Worm (Caenorhabditis elegans) whole organism, L3 larva: Measurements from ENCODE around the gene clec-193.

Source experiments
- ZK546.5 ChIP-seq: sonication (generic microtip); optimal IDR thresholded peaks from 2 replicates; lab custom pipeline; 2017; ENCODE audit warnings: missing biosample characterization, missing genetic modification characterization
- aly-2 ChIP-seq: fragments of 150-350 bp; optimal IDR thresholded peaks from 2 replicates; lab custom pipeline; 2014; ENCODE audit warnings: missing biosample characterization, missing genetic modification characterization
- ceh-28 ChIP-seq: fragments of 150-350 bp; optimal IDR thresholded peaks from 2 replicates; lab custom pipeline; 2014; ENCODE audit warnings: missing biosample characterization, missing genetic modification reagents, missing genetic modification characterization
- ceh-82 ChIP-seq: fragments of 150-350 bp; optimal IDR thresholded peaks from 2 replicates; lab custom pipeline; 2014; ENCODE audit warnings: missing biosample characterization, missing genetic modification characterization
- daf-12 ChIP-seq: fragments of 150-350 bp; optimal IDR thresholded peaks from 2 replicates; lab custom pipeline; 2014; ENCODE audit warnings: missing biosample characterization, missing genetic modification reagents, missing genetic modification characterization
- egl-27 ChIP-seq: sonication (generic microtip); optimal IDR thresholded peaks from 4 replicates; lab custom pipeline; 2017; ENCODE audit warnings: missing biosample characterization, missing genetic modification reagents, missing genetic modification characterization
- elt-3 ChIP-seq, 3 experiments: fragments of 150-350 bp in 1 of 3; sonication (generic microtip) in 2 of 3; optimal IDR thresholded peaks; 2 replicates in 2 of 3; 4 replicates in 1 of 3; lab custom pipeline; 2014 to 2017; ENCODE audit warnings: missing biosample characterization in 3 of 3, missing genetic modification characterization in 3 of 3
- eor-1 ChIP-seq, 2 experiments: fragments of 150-350 bp; optimal IDR thresholded peaks; 2 replicates each; lab custom pipeline; 2014 to 2018; ENCODE audit warnings: missing biosample characterization in 2 of 2, missing genetic modification characterization in 2 of 2
- fkh-10 ChIP-seq: sonication (generic microtip); optimal IDR thresholded peaks from 2 replicates; lab custom pipeline; 2017; ENCODE audit warnings: missing biosample characterization, missing genetic modification reagents, missing genetic modification characterization
- fos-1 ChIP-seq: fragments of 150-350 bp; optimal IDR thresholded peaks from 2 replicates; lab custom pipeline; 2014; ENCODE audit warnings: missing biosample characterization, missing genetic modification characterization
- hmg-11 ChIP-seq: sonication (generic microtip); optimal IDR thresholded peaks from 2 replicates; lab custom pipeline; 2016; ENCODE audit warnings: missing genetic modification characterization, missing compliant biosample characterization
- jun-1 ChIP-seq: fragments of 150-350 bp; optimal IDR thresholded peaks from 2 replicates; lab custom pipeline; 2014; ENCODE audit warnings: missing biosample characterization, missing genetic modification reagents, missing genetic modification characterization
- lin-15B ChIP-seq: fragments of 150-350 bp; optimal IDR thresholded peaks from 2 replicates; lab custom pipeline; 2014; ENCODE audit warnings: missing biosample characterization, missing genetic modification characterization
- lsy-12 ChIP-seq: sonication (generic microtip); optimal IDR thresholded peaks from 2 replicates; lab custom pipeline; 2016; ENCODE audit warnings: mild to moderate bottlenecking, missing genetic modification characterization, missing compliant biosample characterization
- mdl-1 ChIP-seq: fragments of 150-350 bp; optimal IDR thresholded peaks from 2 replicates; lab custom pipeline; 2014; ENCODE audit warnings: missing biosample characterization, missing genetic modification characterization
- nfya-1 ChIP-seq: sonication (generic microtip); optimal IDR thresholded peaks from 2 replicates; lab custom pipeline; 2017; ENCODE audit warnings: missing genetic modification characterization, mild to moderate bottlenecking, missing compliant biosample characterization, antibody characterized with exemption, moderate library complexity; ENCODE audit not compliant: insufficient read depth
- nhr-11 ChIP-seq: fragments of 150-350 bp; optimal IDR thresholded peaks from 2 replicates; lab custom pipeline; 2014; ENCODE audit warnings: missing biosample characterization, missing genetic modification characterization
- nhr-237 ChIP-seq: fragments of 150-350 bp; optimal IDR thresholded peaks from 2 replicates; lab custom pipeline; 2014; ENCODE audit warnings: missing biosample characterization, missing genetic modification characterization
- nhr-25 ChIP-seq: sonication (generic microtip); optimal IDR thresholded peaks from 2 replicates; lab custom pipeline; 2017; ENCODE audit warnings: missing biosample characterization, missing genetic modification characterization
- nhr-43 ChIP-seq: sonication (generic microtip); optimal IDR thresholded peaks from 2 replicates; lab custom pipeline; 2016; ENCODE audit warnings: mild to moderate bottlenecking, missing genetic modification characterization, missing compliant biosample characterization; ENCODE audit not compliant: poor library complexity, severe bottlenecking
- nhr-67 ChIP-seq: fragments of 150-350 bp; optimal IDR thresholded peaks from 2 replicates; lab custom pipeline; 2014; ENCODE audit warnings: missing biosample characterization, missing genetic modification characterization
- pha-4 ChIP-seq: fragments of 150-350 bp; optimal IDR thresholded peaks from 2 replicates; lab custom pipeline; 2014; ENCODE audit warnings: missing biosample characterization, missing genetic modification reagents, missing genetic modification characterization
- pqm-1 ChIP-seq: fragments of 150-350 bp; optimal IDR thresholded peaks from 2 replicates; lab custom pipeline; 2017; ENCODE audit warnings: missing biosample characterization, missing genetic modification characterization, inconsistent platforms
- snpc-4 ChIP-seq: fragments of 150-350 bp; optimal IDR thresholded peaks from 2 replicates; lab custom pipeline; 2014; ENCODE audit warnings: missing biosample characterization, missing genetic modification characterization
- tbx-2 ChIP-seq: sonication (generic microtip); optimal IDR thresholded peaks from 2 replicates; lab custom pipeline; 2016; ENCODE audit warnings: mild to moderate bottlenecking, missing genetic modification characterization, missing compliant biosample characterization
- unc-39 ChIP-seq: sonication (generic microtip); optimal IDR thresholded peaks from 4 replicates; lab custom pipeline; 2017; ENCODE audit warnings: missing biosample characterization, missing genetic modification characterization
- unc-62 ChIP-seq: fragments of 150-350 bp; sonication (generic microtip); optimal IDR thresholded peaks from 4 replicates; lab custom pipeline; 2014; ENCODE audit warnings: missing biosample characterization, missing genetic modification reagents, missing genetic modification characterization
- zag-1 ChIP-seq: fragments of 150-350 bp; optimal IDR thresholded peaks from 2 replicates; lab custom pipeline; 2014; ENCODE audit warnings: missing biosample characterization, missing genetic modification characterization
- ztf-11 ChIP-seq: fragments of 150-350 bp; optimal IDR thresholded peaks from 2 replicates; lab custom pipeline; 2014; ENCODE audit warnings: missing biosample characterization, missing genetic modification characterization
- ztf-4 ChIP-seq: fragments of 150-350 bp; optimal IDR thresholded peaks from 2 replicates; lab custom pipeline; 2014; ENCODE audit warnings: missing biosample characterization, missing genetic modification characterization

Gene clec-193

DNA sequence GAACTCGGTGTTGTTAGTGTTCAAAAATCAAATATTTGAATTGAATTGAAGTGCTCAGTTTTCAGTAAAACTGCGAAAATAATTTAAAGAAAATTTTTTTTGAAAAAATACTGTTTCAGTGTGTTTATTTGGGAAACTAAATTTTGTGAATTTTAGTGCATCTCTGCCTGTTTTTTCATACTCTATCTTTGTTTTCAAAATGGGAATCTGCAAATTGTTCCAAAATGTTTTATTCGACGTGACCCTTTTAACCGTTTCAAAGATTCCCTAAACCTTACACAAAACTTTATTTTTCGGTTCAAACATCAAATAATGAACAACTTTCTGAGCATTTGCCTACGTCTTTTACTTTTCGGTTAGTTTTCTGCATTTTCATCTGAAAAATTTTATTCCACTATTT lies 23.6 kb upstream of the clec-193 start, which contains the start of gene Y116A8A.7:
Gene Y116A8A.7, plus strand, starts transcription at position 301 of the 400 bp plus-strand sequence.
- no peak for TF ChIP-seq unc-62
- TF ChIP-seq pqm-1 (tag; lab: Kevin White, UChicago): no peak
- no peak for TF ChIP-seq snpc-4
- no peak for TF ChIP-seq ZK546.5 (tag; lab: Kevin White, UChicago)
- TF ChIP-seq eor-1 (tag; optimal IDR thresholded peaks at IDR 0.05; lab: Kevin White, UChicago): no peak

DNA sequence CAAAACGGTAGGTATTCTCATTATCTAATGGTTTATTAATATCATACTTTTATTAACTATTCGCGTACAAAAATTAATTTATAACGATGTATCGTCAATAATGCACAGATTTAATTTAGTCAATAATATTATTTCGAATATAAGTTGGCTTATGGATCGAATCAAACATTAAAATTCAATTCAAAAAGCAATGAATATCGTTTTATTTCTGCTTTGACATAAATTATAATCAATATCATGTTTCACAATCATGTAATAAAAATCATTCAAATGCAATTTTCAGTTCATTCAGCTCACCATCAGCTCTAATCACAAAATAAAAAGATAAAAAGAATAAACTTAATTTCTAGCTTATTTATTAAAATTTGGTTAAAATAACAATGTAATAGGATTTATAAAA lies 22.4 kb upstream of the clec-193 start, which contains the start of gene Y116A8A.6:
Gene Y116A8A.6, minus strand, starts transcription at position 101 of the 400 bp plus-strand sequence.
- TF ChIP-seq egl-27 (tag; lab: Kevin White, UChicago) (no peak), unc-39 (tag; lab: Kevin White, UChicago) (no peak), tbx-2 (tag; lab: Kevin White, UChicago) (no peak), fos-1 (tag; lab: Kevin White, UChicago) (no peak), hmg-11 (tag; lab: Kevin White, UChicago) (no peak)

DNA sequence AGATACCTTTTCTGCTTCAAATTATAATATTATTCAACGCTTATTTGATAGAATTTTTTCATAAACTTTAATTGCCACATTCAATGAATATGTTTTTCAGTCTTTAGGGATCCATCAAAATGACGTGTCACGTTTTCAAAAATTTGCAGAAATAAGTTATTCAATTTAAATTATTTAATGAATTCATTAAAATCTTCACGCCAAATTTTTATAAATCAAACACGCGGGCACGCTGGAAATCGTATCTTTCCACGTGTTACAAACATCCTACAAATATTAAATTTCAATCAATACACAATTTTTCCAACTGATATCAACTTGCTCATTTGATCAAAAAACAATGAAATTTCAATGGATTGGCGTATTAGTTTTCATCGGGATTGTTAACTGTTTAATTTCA lies 16.3 kb upstream of the clec-193 start, which contains the start of gene Y116A8A.4:
Gene Y116A8A.4, plus strand, starts transcription at position 301 of the 400 bp plus-strand sequence.
- TF ChIP-seq nfya-1: no peak
- TF ChIP-seq fkh-10 (GFP tag; lab: Kevin White, UChicago): no peak
- TF ChIP-seq elt-3 (tag; optimal IDR thresholded peaks at IDR 0.05; lab: Kevin White, UChicago): no peak
- no peak for TF ChIP-seq eor-1 (tag; optimal IDR thresholded peaks at IDR 0.05; lab: Kevin White, UChicago)
- TF ChIP-seq hmg-11 (tag; lab: Kevin White, UChicago): no peak
- no peak for TF ChIP-seq daf-12 (tag; lab: Kevin White, UChicago)
- TF ChIP-seq snpc-4: no peak
- no peak for TF ChIP-seq unc-62
- TF ChIP-seq jun-1 (tag; lab: Kevin White, UChicago): no peak
- no peak for TF ChIP-seq ztf-4 (tag; lab: Kevin White, UChicago)
- no peak for TF ChIP-seq pha-4 (tag; lab: Kevin White, UChicago)
- TF ChIP-seq aly-2: no peak
- TF ChIP-seq nhr-11 (tag; lab: Kevin White, UChicago): no peak
- no peak for TF ChIP-seq nhr-25 (tag; lab: Kevin White, UChicago)
- TF ChIP-seq ztf-11 (tag; lab: Kevin White, UChicago): no peak

DNA sequence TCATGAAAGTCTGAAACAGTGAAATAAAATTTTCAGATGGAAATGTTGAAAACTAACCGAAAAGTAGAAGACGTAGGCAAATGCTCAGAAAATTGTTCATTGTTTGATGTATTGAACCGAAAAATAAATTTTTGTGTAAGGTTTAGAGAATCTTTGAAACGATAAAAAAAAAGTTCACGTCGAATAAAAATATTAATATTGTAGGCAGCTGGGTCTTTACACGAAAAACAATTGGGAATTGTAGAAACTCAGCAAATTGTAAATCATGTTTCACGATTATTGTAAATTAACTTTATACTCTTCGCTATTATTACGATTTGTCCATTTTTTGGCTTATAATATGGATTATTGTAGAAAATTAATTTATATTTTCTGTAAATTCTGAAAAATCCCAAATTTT lies 7.6 kb upstream of the clec-193 start, which contains the start of gene Y116A8A.2:
Gene Y116A8A.2, minus strand, starts transcription at position 101 of the 400 bp plus-strand sequence.
- no peak for TF ChIP-seq jun-1 (tag; lab: Kevin White, UChicago)
- no peak for TF ChIP-seq nhr-43
- no peak for TF ChIP-seq pqm-1 (tag; lab: Kevin White, UChicago)
- no peak for TF ChIP-seq ceh-28 (tag; lab: Kevin White, UChicago)
- no peak for TF ChIP-seq ceh-82 (tag; lab: Kevin White, UChicago)
- TF ChIP-seq nhr-11 (tag; lab: Kevin White, UChicago): no peak

DNA sequence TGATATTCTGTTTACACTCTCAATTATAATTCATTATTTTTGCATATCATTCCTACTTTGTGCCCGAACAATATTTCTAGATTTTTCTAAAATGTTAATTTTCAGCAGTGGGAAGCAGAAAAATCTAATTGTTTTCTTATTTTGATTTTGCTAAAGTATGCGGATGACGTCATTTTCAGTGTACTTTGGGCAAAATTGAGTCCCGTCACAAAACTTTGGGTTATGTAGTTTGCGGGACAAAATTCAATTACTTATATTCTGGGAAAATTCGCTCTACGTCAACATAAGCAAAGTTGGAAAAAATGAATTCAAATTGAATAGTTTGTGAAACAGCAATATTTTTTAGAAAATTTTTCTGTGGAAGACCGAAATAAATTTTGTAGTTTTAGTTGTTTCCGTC lies 5.9 kb upstream of the clec-193 start:
- TF ChIP-seq nhr-25 (tag; lab: Kevin White, UChicago) (no peak), nhr-237 (tag; lab: Kevin White, UChicago) (no peak), zag-1 (tag; lab: Kevin White, UChicago) (no peak), lsy-12 (tag; lab: Kevin White, UChicago) (no peak), ZK546.5 (tag; lab: Kevin White, UChicago) (no peak)

DNA sequence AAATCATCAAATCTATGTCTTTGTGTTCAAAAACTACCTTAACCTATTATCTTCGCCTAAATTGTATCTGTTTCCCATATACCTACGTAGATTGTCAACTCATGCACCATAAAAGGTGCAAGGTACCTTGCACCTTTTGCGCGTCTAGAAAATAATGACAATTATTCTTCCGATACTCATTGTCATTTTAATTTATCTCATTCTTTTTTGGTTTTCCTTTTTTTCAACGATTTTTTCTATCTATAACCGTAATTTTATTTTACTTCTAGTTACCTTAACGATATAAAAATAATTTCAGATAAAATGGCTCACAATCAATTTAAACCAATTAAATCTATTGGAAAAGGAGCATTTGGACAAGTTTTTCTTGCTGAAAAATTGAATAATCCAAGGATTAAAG lies 19.2 kb downstream of the clec-193 start, which contains the start of gene Y43D4A.6:
Gene Y43D4A.6, plus strand, starts transcription at position 301 of the 400 bp plus-strand sequence.
- TF ChIP-seq unc-62: no peak
- TF ChIP-seq fos-1 (tag; lab: Kevin White, UChicago): no peak
- no peak for TF ChIP-seq nhr-25 (tag; lab: Kevin White, UChicago)
- no peak for TF ChIP-seq lin-15B (tag; lab: Kevin White, UChicago)
- no peak for TF ChIP-seq hmg-11 (tag; lab: Kevin White, UChicago)
- TF ChIP-seq mdl-1 (tag; lab: Kevin White, UChicago): no peak
- no peak for TF ChIP-seq nhr-67
- no peak for TF ChIP-seq jun-1 (tag; lab: Kevin White, UChicago)
